Worm (Caenorhabditis elegans) whole organism, late embryonic: Measurements from ENCODE around the gene vps-41.
A peak's percentile ranks its signal among the peaks of the same experiment; 100 is the strongest.

Experiments used
- K02D7.2 ChIP-seq: sonication (generic microtip); optimal IDR thresholded peaks from 2 replicates; lab custom pipeline; 2017; ENCODE audit warnings: mild to moderate bottlenecking, missing genetic modification characterization, missing compliant biosample characterization
- Y22D7AL.16 ChIP-seq: sonication (generic microtip); optimal IDR thresholded peaks from 2 replicates; lab custom pipeline; 2016; ENCODE audit warnings: missing genetic modification characterization, missing compliant biosample characterization
- ceh-24 ChIP-seq: sonication (generic microtip); optimal IDR thresholded peaks from 2 replicates; lab custom pipeline; 2016; ENCODE audit warnings: mild to moderate bottlenecking, missing genetic modification characterization, missing compliant biosample characterization
- ceh-31 ChIP-seq: sonication (generic microtip); optimal IDR thresholded peaks from 2 replicates; lab custom pipeline; 2016; ENCODE audit warnings: missing genetic modification characterization, missing compliant biosample characterization
- ceh-45 ChIP-seq: fragments of 200-800 bp; sonication (Bioruptor generic); IDR thresholded peaks from 2 replicates; pipeline ENCODE4 v1.3.6; 2022; ENCODE audit warnings: missing genetic modification reagents, missing genetic modification characterization, missing compliant biosample characterization
- che-1 ChIP-seq: sonication (generic microtip); optimal IDR thresholded peaks from 2 replicates; lab custom pipeline; 2016; ENCODE audit warnings: mild to moderate bottlenecking, missing genetic modification characterization, missing compliant biosample characterization
- dmd-4 ChIP-seq: sonication (generic microtip); optimal IDR thresholded peaks from 2 replicates; lab custom pipeline; 2016; ENCODE audit warnings: borderline replicate concordance, missing genetic modification characterization, missing compliant biosample characterization
- dve-1 ChIP-seq: sonication (generic microtip); optimal IDR thresholded peaks from 2 replicates; lab custom pipeline; 2017; ENCODE audit warnings: antibody characterized with exemption, mild to moderate bottlenecking, missing genetic modification characterization, missing compliant biosample characterization
- elt-2 ChIP-seq: sonication (generic microtip); optimal IDR thresholded peaks from 2 replicates; lab custom pipeline; 2016; ENCODE audit warnings: missing genetic modification reagents, missing genetic modification characterization, missing compliant biosample characterization
- fax-1 ChIP-seq: sonication (generic microtip); optimal IDR thresholded peaks from 2 replicates; lab custom pipeline; 2016; ENCODE audit warnings: missing genotype, missing genetic modification characterization, missing compliant biosample characterization
- fkh-10 ChIP-seq: fragments of 150-350 bp; optimal IDR thresholded peaks from 2 replicates; lab custom pipeline; 2014; ENCODE audit warnings: missing biosample characterization, missing genetic modification reagents, missing genetic modification characterization
- gmeb-2 ChIP-seq: sonication (generic microtip); optimal IDR thresholded peaks from 2 replicates; lab custom pipeline; 2016; ENCODE audit warnings: missing genetic modification characterization, inconsistent platforms, missing compliant biosample characterization
- hlh-13 ChIP-seq: fragments of 200-800 bp; sonication (Bioruptor generic); optimal IDR thresholded peaks from 2 replicates; lab custom pipeline; 2018; ENCODE audit warnings: mild to moderate bottlenecking, missing genetic modification characterization, missing compliant biosample characterization
- hlh-30 ChIP-seq: sonication (generic microtip); optimal IDR thresholded peaks from 2 replicates; lab custom pipeline; 2017; ENCODE audit warnings: antibody characterized with exemption, missing genetic modification characterization, missing compliant biosample characterization; ENCODE audit not compliant: insufficient read depth
- hlh-6 ChIP-seq: sonication (generic microtip); optimal IDR thresholded peaks from 2 replicates; lab custom pipeline; 2016; ENCODE audit warnings: missing genotype, missing genetic modification characterization, missing compliant biosample characterization
- hlh-8 ChIP-seq: sonication (generic microtip); optimal IDR thresholded peaks from 2 replicates; lab custom pipeline; 2016; ENCODE audit warnings: missing genotype, missing genetic modification characterization, missing compliant biosample characterization
- lin-11 ChIP-seq: fragments of 200-800 bp; sonication (Bioruptor generic); optimal IDR thresholded peaks from 2 replicates; lab custom pipeline; 2018; ENCODE audit warnings: mild to moderate bottlenecking, missing genetic modification characterization, missing compliant biosample characterization
- madf-2 ChIP-seq: sonication (generic microtip); optimal IDR thresholded peaks from 2 replicates; lab custom pipeline; 2017; ENCODE audit warnings: missing genetic modification characterization, missing compliant biosample characterization
- mec-3 ChIP-seq: sonication (generic microtip); optimal IDR thresholded peaks from 2 replicates; lab custom pipeline; 2016; ENCODE audit warnings: borderline replicate concordance, missing genetic modification characterization, missing compliant biosample characterization
- nfya-1 ChIP-seq: sonication (generic microtip); optimal IDR thresholded peaks from 2 replicates; lab custom pipeline; 2017; ENCODE audit warnings: missing genetic modification characterization, mild to moderate bottlenecking, missing compliant biosample characterization, antibody characterized with exemption, moderate library complexity
- pag-3 ChIP-seq: sonication (generic microtip); optimal IDR thresholded peaks from 2 replicates; lab custom pipeline; 2016; ENCODE audit warnings: missing compliant biosample characterization, missing genetic modification characterization, borderline replicate concordance
- pat-9 ChIP-seq: fragments of 200-800 bp; sonication (Bioruptor generic); optimal IDR thresholded peaks from 2 replicates; lab custom pipeline; 2018; ENCODE audit warnings: mild to moderate bottlenecking, missing genetic modification characterization, moderate library complexity, missing compliant biosample characterization
- pha-2 ChIP-seq: sonication (generic microtip); optimal IDR thresholded peaks from 2 replicates; lab custom pipeline; 2017; ENCODE audit warnings: mild to moderate bottlenecking, missing genetic modification characterization, missing compliant biosample characterization
- pqm-1 ChIP-seq: sonication (generic microtip); optimal IDR thresholded peaks from 2 replicates; lab custom pipeline; 2016; ENCODE audit warnings: missing genetic modification characterization, missing compliant biosample characterization
- pros-1 ChIP-seq: fragments of 150-350 bp; optimal IDR thresholded peaks from 2 replicates; lab custom pipeline; 2014; ENCODE audit warnings: missing biosample characterization, missing genetic modification reagents, missing genetic modification characterization
- ref-2 ChIP-seq: sonication (generic microtip); optimal IDR thresholded peaks from 2 replicates; lab custom pipeline; 2016; ENCODE audit warnings: missing genetic modification characterization, missing compliant biosample characterization
- rnt-1 ChIP-seq: sonication (generic microtip); optimal IDR thresholded peaks from 2 replicates; lab custom pipeline; 2016; ENCODE audit warnings: missing genetic modification characterization, missing compliant biosample characterization
- sdc-2 ChIP-seq: sonication (generic microtip); optimal IDR thresholded peaks from 2 replicates; lab custom pipeline; 2016; ENCODE audit warnings: missing genotype, missing genetic modification characterization, missing compliant biosample characterization
- sox-4 ChIP-seq: sonication (generic microtip); optimal IDR thresholded peaks from 2 replicates; lab custom pipeline; 2017; ENCODE audit warnings: mild to moderate bottlenecking, missing genetic modification characterization, inconsistent platforms, missing compliant biosample characterization
- syd-9 ChIP-seq: sonication (generic microtip); optimal IDR thresholded peaks from 2 replicates; lab custom pipeline; 2016; ENCODE audit warnings: mild to moderate bottlenecking, missing genetic modification characterization, moderate library complexity, missing compliant biosample characterization
- tbx-2 ChIP-seq: sonication (generic microtip); optimal IDR thresholded peaks from 2 replicates; lab custom pipeline; 2016; ENCODE audit warnings: missing genetic modification characterization, missing compliant biosample characterization
- ttx-3 ChIP-seq: sonication (generic microtip); optimal IDR thresholded peaks from 2 replicates; lab custom pipeline; 2016; ENCODE audit warnings: missing genetic modification reagents, missing genetic modification characterization, missing compliant biosample characterization
- unc-3 ChIP-seq, 2 experiments: fragments of 200-800 bp in 1 of 2; sonication (Bioruptor generic) in 1 of 2; sonication (generic microtip) in 1 of 2; conservative IDR thresholded peaks in 1 of 2; optimal IDR thresholded peaks in 1 of 2; 2 replicates each; pipeline versions ENCODE4 v1.3.6 to Lab custom; 2016 to 2022; ENCODE audit warnings: missing compliant biosample characterization in 2 of 2, missing genetic modification characterization in 2 of 2, missing genetic modification reagents in 1 of 2
- unc-42 ChIP-seq: sonication (generic microtip); optimal IDR thresholded peaks from 2 replicates; lab custom pipeline; 2016; ENCODE audit warnings: missing genotype, missing genetic modification characterization, missing compliant biosample characterization
- unc-55 ChIP-seq: sonication (generic microtip); optimal IDR thresholded peaks from 2 replicates; lab custom pipeline; 2017; ENCODE audit warnings: missing biosample characterization, missing genetic modification reagents, missing genetic modification characterization
- unc-86 ChIP-seq: sonication (generic microtip); optimal IDR thresholded peaks from 2 replicates; lab custom pipeline; 2016; ENCODE audit warnings: missing genetic modification characterization, missing compliant biosample characterization

vps-41 gene

DNA sequence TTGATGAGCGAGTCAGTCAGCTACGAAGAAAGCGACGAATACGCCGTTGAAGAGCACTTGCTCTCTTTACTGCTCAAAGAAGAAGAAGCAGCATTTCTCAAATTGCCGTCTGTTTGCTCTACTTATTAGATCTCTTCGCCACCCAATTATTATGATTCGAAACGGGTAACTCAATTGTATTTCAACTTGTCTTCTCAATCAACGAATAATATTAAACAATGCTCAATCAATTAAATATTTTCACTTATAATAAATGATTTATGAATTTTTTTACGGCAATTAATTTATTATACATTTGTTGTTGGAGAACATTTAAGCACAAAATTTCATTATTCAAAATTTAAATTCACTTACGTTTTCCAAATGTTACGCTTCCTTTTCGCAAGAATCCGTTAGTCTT lies 5.4 kb upstream of the vps-41 start:
- TF ChIP-seq rnt-1 (tag; lab: Kevin White, UChicago) (no peak), nfya-1 (tag; lab: Kevin White, UChicago) (no peak), unc-42 (tag; lab: Kevin White, UChicago) (peak; percentile 47), sdc-2 (tag; lab: Kevin White, UChicago) (no peak)

DNA sequence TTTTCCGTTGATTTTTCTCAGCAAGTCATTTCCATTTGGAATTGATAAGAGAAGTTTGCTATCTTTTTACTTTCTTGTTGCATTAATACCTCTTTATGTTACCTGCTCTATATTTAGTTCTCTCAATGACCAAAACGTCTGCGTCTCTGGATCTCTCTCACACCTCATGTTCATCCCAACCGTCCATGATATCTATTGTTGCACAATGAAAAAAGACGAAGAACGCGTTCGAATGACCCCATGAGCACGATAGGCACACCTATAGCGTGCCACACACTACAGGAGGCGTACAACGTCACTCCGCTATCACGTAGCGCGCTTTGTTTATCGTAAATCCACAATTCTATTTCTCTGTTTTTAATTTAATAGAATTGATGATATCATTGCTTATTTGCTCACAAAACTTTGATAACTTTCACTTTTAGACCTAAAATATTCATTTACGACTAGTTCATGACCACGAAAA lies 4.4 kb upstream of the vps-41 start, which contains the start of gene Y34B4A.2:
Gene Y34B4A.2, plus strand, starts transcription at position 328 of the 466 bp plus-strand sequence.
- peak; percentile 54 for TF ChIP-seq hlh-30 (tag; lab: Kevin White, UChicago)
- no peak for TF ChIP-seq hlh-13 (GFP tag; lab: Kevin White, UChicago)
- no peak for TF ChIP-seq dve-1 (tag; lab: Kevin White, UChicago)
- no peak for TF ChIP-seq sdc-2 (tag; lab: Kevin White, UChicago)
- TF ChIP-seq fax-1 = no peak
- TF ChIP-seq unc-55 (GFP tag; lab: Kevin White, UChicago) = no peak
- peak; percentile 26 for TF ChIP-seq tbx-2
- TF ChIP-seq hlh-8 (tag; lab: Kevin White, UChicago) = no peak
- TF ChIP-seq elt-2 = peak; percentile 79
- TF ChIP-seq pat-9 = no peak
- TF ChIP-seq gmeb-2 = no peak
- no peak for TF ChIP-seq lin-11 (tag; lab: Kevin White, UChicago)
- no peak for TF ChIP-seq Y22D7AL.16 (tag; lab: Kevin White, UChicago)
- peak; percentile 35 for TF ChIP-seq ref-2 (tag; lab: Kevin White, UChicago)
- no peak for TF ChIP-seq pros-1 (tag; lab: Kevin White, UChicago)
- TF ChIP-seq K02D7.2 (tag; lab: Kevin White, UChicago) = no peak
- no peak for TF ChIP-seq mec-3 (tag; lab: Kevin White, UChicago)
- TF ChIP-seq dmd-4 (tag; lab: Kevin White, UChicago) = no peak
- no peak for TF ChIP-seq ceh-31 (tag; lab: Kevin White, UChicago)
- TF ChIP-seq ttx-3 (tag; lab: Kevin White, UChicago) = no peak
- TF ChIP-seq syd-9 = no peak
- peak; percentile 61 for TF ChIP-seq unc-42 (tag; lab: Kevin White, UChicago)
- no peak for TF ChIP-seq pha-2 (tag; lab: Kevin White, UChicago)

DNA sequence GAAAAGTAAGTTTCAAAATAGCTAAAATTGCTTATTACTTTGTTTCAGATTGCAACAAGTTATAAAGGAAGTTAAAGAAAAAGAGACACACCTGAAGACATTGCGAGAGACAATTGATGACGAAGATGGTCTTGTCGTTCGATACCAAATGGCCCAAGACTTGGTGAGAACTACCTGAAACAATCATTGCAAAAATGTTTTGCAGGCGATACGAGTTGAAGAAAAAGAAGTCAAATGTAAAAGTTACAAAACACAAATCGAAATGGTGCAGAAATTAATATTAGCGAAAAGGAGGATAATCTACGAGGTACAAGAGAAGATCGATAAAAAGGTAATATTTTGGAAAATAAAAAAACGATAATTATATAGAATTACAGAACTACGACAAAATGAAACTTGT lies 4.0 kb upstream of the vps-41 start, which contains the start of gene rga-8:
Gene rga-8, minus strand, starts transcription at position 101 of the 400 bp plus-strand sequence.
- no peak for TF ChIP-seq pqm-1 (tag; lab: Kevin White, UChicago)
- TF ChIP-seq ceh-45 (GFP tag; lab: Robert Waterston, UW) = no peak
- no peak for TF ChIP-seq madf-2
- no peak for TF ChIP-seq sox-4 (tag; lab: Kevin White, UChicago)
- TF ChIP-seq unc-55 (GFP tag; lab: Kevin White, UChicago) = no peak
- no peak for TF ChIP-seq hlh-6 (tag; lab: Kevin White, UChicago)
- TF ChIP-seq ceh-24 (tag; lab: Kevin White, UChicago) = no peak
- TF ChIP-seq fax-1 = no peak
- TF ChIP-seq che-1 = no peak
- TF ChIP-seq unc-3 (GFP tag; conservative IDR thresholded peaks at IDR 0.05; lab: Robert Waterston, UW) = no peak
- TF ChIP-seq unc-3 (tag; optimal IDR thresholded peaks at IDR 0.05; lab: Kevin White, UChicago) = no peak
- TF ChIP-seq elt-2 = no peak
- no peak for TF ChIP-seq pag-3
- no peak for TF ChIP-seq fkh-10 (GFP tag; lab: Kevin White, UChicago)
- no peak for TF ChIP-seq unc-42 (tag; lab: Kevin White, UChicago)
- no peak for TF ChIP-seq unc-86 (tag; lab: Kevin White, UChicago)
- no peak for TF ChIP-seq hlh-13 (GFP tag; lab: Kevin White, UChicago)
- TF ChIP-seq, all 69 proteins: peak for 0
